Worm (Caenorhabditis elegans) whole organism, L1 larva: ENCODE data around the gene lars-1.

Experiments
- C04F5.9 ChIP-seq: sonication (generic microtip); optimal IDR thresholded peaks from 2 replicates; lab custom pipeline; 2016; ENCODE audit warnings: missing genetic modification characterization, missing compliant biosample characterization
- C16A3.4 ChIP-seq: fragments of 150-350 bp; optimal IDR thresholded peaks from 2 replicates; lab custom pipeline; 2014; ENCODE audit warnings: missing biosample characterization, missing genetic modification characterization
- F16B12.6 ChIP-seq: fragments of 150-350 bp; optimal IDR thresholded peaks from 2 replicates; lab custom pipeline; 2014; ENCODE audit warnings: missing biosample characterization, missing genetic modification characterization
- aha-1 ChIP-seq: fragments of 150-350 bp; optimal IDR thresholded peaks from 2 replicates; lab custom pipeline; 2014; ENCODE audit warnings: missing biosample characterization, missing genetic modification characterization
- ces-1 ChIP-seq: fragments of 150-350 bp; optimal IDR thresholded peaks from 2 replicates; lab custom pipeline; 2014; ENCODE audit warnings: missing biosample characterization, missing genetic modification reagents, missing genetic modification characterization
- efl-3 ChIP-seq: fragments of 200-800 bp; sonication (Bioruptor generic); optimal IDR thresholded peaks from 2 replicates; lab custom pipeline; 2018; ENCODE audit warnings: mild to moderate bottlenecking, missing genetic modification characterization, missing compliant biosample characterization
- elt-2 ChIP-seq: sonication (generic microtip); optimal IDR thresholded peaks from 2 replicates; lab custom pipeline; 2016; ENCODE audit warnings: missing genetic modification characterization, mild to moderate bottlenecking, inconsistent platforms, missing compliant biosample characterization, missing genetic modification reagents
- ets-5 ChIP-seq: fragments of 200-800 bp; sonication (Bioruptor generic); IDR thresholded peaks from 2 replicates; pipeline ENCODE4 v1.3.6; 2022; ENCODE audit warnings: missing genetic modification characterization, missing compliant biosample characterization
- fkh-10 ChIP-seq: sonication (generic microtip); optimal IDR thresholded peaks from 2 replicates; lab custom pipeline; 2017; ENCODE audit warnings: missing biosample characterization, missing genetic modification reagents, missing genetic modification characterization
- fkh-4 ChIP-seq: sonication (generic microtip); optimal IDR thresholded peaks from 2 replicates; lab custom pipeline; 2016; ENCODE audit warnings: missing compliant biosample characterization, missing genetic modification characterization, borderline replicate concordance
- fkh-8 ChIP-seq: sonication (generic microtip); optimal IDR thresholded peaks from 2 replicates; lab custom pipeline; 2016; ENCODE audit warnings: mild to moderate bottlenecking, missing genetic modification characterization, missing compliant biosample characterization
- lin-14 ChIP-seq: fragments of 200-800 bp; sonication (Bioruptor generic); optimal IDR thresholded peaks from 2 replicates; lab custom pipeline; 2018; ENCODE audit warnings: mild to moderate bottlenecking, missing genetic modification characterization, moderate library complexity, missing compliant biosample characterization
- lin-39 ChIP-seq: fragments of 150-350 bp; optimal IDR thresholded peaks from 2 replicates; lab custom pipeline; 2014; ENCODE audit warnings: missing biosample characterization, missing genetic modification reagents, missing genetic modification characterization
- lir-3 ChIP-seq: sonication (generic microtip); optimal IDR thresholded peaks from 2 replicates; lab custom pipeline; 2016; ENCODE audit warnings: mild to moderate bottlenecking, missing genetic modification characterization, moderate library complexity, missing compliant biosample characterization; ENCODE audit not compliant: poor library complexity
- mdl-1 ChIP-seq, 2 experiments: fragments of 150-350 bp; optimal IDR thresholded peaks; 2 replicates each; lab custom pipeline; 2014 to 2017; ENCODE audit warnings: missing biosample characterization in 2 of 2, missing genetic modification characterization in 2 of 2, inconsistent platforms in 1 of 2
- nhr-12 ChIP-seq: sonication (generic microtip); optimal IDR thresholded peaks from 2 replicates; lab custom pipeline; 2017; ENCODE audit warnings: missing biosample characterization, missing genetic modification characterization
- nhr-19 ChIP-seq: fragments of 200-800 bp; sonication (Bioruptor generic); conservative IDR thresholded peaks from 2 replicates; pipeline ENCODE4 v1.3.6; 2022; ENCODE audit warnings: missing genetic modification characterization, missing compliant biosample characterization
- nhr-71 ChIP-seq: sonication (generic microtip); optimal IDR thresholded peaks from 2 replicates; lab custom pipeline; 2016; ENCODE audit warnings: mild to moderate bottlenecking, missing genetic modification characterization, moderate library complexity, missing compliant biosample characterization
- nhr-84 ChIP-seq: sonication (generic microtip); optimal IDR thresholded peaks from 2 replicates; lab custom pipeline; 2017; ENCODE audit warnings: missing biosample characterization, missing genetic modification characterization
- pag-3 ChIP-seq: sonication (generic microtip); optimal IDR thresholded peaks from 2 replicates; lab custom pipeline; 2017; ENCODE audit warnings: missing genetic modification characterization, mild to moderate bottlenecking, missing compliant biosample characterization, antibody characterized with exemption, borderline replicate concordance; ENCODE audit not compliant: insufficient read depth
- snu-23 ChIP-seq: sonication (generic microtip); optimal IDR thresholded peaks from 2 replicates; lab custom pipeline; 2016; ENCODE audit warnings: missing genetic modification characterization, missing compliant biosample characterization
- sup-37 ChIP-seq: fragments of 200-800 bp; sonication (Bioruptor generic); optimal IDR thresholded peaks from 2 replicates; lab custom pipeline; 2018; ENCODE audit warnings: mild to moderate bottlenecking, missing genetic modification characterization, missing compliant biosample characterization
- unc-62 ChIP-seq: fragments of 150-350 bp; optimal IDR thresholded peaks from 2 replicates; lab custom pipeline; 2014; ENCODE audit warnings: missing biosample characterization, missing genetic modification reagents, missing genetic modification characterization
- unc-86 ChIP-seq: sonication (generic microtip); optimal IDR thresholded peaks from 2 replicates; lab custom pipeline; 2016; ENCODE audit warnings: missing genetic modification characterization, missing compliant biosample characterization
- xbp-1 ChIP-seq: sonication (generic microtip); optimal IDR thresholded peaks from 2 replicates; lab custom pipeline; 2016; ENCODE audit warnings: missing genetic modification characterization, missing compliant biosample characterization
- zag-1 ChIP-seq: fragments of 150-350 bp; optimal IDR thresholded peaks from 2 replicates; lab custom pipeline; 2014; ENCODE audit warnings: missing biosample characterization, missing genetic modification characterization

lars-1 gene

DNA sequence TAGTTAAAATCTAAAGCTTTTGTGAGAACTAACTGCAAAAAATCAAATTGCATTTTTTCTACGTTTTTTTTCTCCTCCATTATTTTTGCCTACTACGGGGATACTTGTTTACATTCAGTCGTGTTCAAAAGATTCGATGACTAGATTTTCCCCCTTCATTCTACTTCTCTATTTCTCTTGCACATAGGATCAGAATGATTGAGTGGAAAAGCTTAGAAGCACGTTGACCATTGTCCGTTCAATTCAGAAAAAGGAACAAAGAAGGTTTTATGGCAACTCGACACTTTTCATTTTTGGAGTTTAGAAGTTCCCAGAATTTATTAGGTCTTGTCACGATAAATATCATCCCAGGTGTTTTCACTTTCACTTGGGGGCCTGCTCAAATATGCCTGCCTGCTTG lies 49.4 kb downstream of the lars-1 start:
- no peak for TF ChIP-seq unc-62 (GFP tag; lab: Kevin White, UChicago)
- TF ChIP-seq aha-1 (tag; lab: Kevin White, UChicago) = no peak
- TF ChIP-seq ets-5 (GFP tag; lab: Robert Waterston, UW) = no peak
- TF ChIP-seq fkh-8 (tag; lab: Kevin White, UChicago) = no peak
- TF ChIP-seq nhr-19 (GFP tag; lab: Robert Waterston, UW) = no peak
- no peak for TF ChIP-seq snu-23 (GFP tag; lab: Kevin White, UChicago)
- TF ChIP-seq sup-37 = no peak
- no peak for TF ChIP-seq nhr-71 (tag; lab: Kevin White, UChicago)
- TF ChIP-seq F16B12.6 (tag; lab: Kevin White, UChicago) = no peak
- TF ChIP-seq xbp-1 (tag; lab: Kevin White, UChicago) = no peak
- no peak for TF ChIP-seq nhr-12 (tag; lab: Kevin White, UChicago)
- no peak for TF ChIP-seq unc-86 (tag; lab: Kevin White, UChicago)
- TF ChIP-seq zag-1 (tag; lab: Kevin White, UChicago) = no peak

DNA sequence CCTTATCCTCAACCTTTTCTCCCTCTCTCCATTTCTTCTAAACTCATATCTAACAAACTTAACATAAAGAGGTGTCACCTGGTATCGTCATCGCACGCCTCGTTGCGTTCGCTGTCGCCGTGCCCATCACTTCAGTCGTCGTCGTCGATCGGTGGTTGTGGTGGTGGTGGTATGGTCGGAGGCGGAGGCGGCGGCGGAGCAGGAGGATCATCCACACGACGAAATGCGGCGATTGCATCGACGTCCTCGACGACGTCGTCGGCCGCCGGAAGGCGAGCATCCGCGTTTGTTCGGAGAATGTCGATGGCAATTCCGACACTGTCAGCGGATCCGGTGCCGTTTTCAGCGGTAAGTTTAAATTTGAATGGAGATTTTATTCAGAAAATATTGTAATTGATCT lies 52.5 kb downstream of the lars-1 start:
- TF ChIP-seq nhr-84 (tag; lab: Kevin White, UChicago) (no peak), elt-2 (tag; lab: Kevin White, UChicago) (no peak), efl-3 (GFP tag; lab: Kevin White, UChicago) (no peak), C16A3.4 (tag; lab: Kevin White, UChicago) (no peak), lin-39 (tag; lab: Kevin White, UChicago) (no peak), lin-14 (GFP tag; lab: Kevin White, UChicago) (no peak), lir-3 (tag; lab: Kevin White, UChicago) (no peak)
- TF ChIP-seq, all 84 proteins: peak for 0

DNA sequence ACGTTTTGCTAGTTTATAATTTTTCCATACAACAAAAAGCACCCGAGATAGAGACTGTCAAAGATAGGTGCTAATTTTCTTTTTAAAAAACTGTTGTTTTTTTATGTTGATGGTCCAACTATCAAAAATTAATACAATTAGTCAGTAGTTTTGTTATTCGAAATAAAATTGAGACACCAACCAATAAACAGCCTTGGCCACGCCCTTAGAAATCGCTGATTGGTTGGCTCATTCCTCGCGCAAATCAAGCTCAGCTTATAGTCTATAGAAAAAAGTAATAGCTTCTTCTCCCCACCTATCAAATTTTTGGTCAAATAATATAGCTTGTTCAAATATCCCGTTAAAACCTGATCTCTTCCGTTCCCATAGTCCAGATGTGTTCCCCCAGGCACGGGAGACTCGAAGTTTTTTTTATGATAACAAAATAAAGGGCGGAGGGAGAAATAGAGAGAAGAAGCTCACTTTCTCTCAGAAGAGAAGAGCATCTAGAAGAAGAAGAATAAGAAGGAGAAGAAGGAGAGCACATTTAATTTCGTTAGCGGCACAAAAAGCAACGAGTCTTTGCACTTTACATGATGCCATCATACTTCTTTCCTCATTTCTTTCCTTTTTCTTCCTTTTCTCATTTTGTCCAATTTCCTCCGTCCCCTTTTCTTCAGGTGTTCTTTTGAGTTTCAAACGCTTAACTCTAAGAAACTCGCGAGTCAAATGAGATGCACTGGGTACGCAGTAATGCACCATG lies 54.6 kb downstream of the lars-1 start:
- TF ChIP-seq lin-14 (GFP tag; lab: Kevin White, UChicago) (peak; percentile 60), mdl-1 (tag; optimal IDR thresholded peaks at IDR 0.05; lab: Kevin White, UChicago) (no peak), xbp-1 (tag; lab: Kevin White, UChicago) (no peak), C04F5.9 (tag; lab: Kevin White, UChicago) (no peak), elt-2 (tag; lab: Kevin White, UChicago) (no peak), ces-1 (peak; percentile 56), pag-3 (tag; lab: Kevin White, UChicago) (no peak), fkh-4 (tag; lab: Kevin White, UChicago) (no peak), fkh-10 (GFP tag; lab: Kevin White, UChicago) (peak; percentile 72)
